Worm (Caenorhabditis elegans): ENCODE data around the gene fbxa-54.
A peak's percentile ranks its signal among the peaks of the same experiment; 100 is the strongest.

fbxa-54 gene

ce11 chrIII:981960-982359 lies 25.8 kb downstream of the fbxa-54 start (continued):
- TF ChIP-seq ces-1 (GFP tag; optimal IDR thresholded peaks at IDR 0.05) (no peak), mab-9 (GFP tag; IDR thresholded peaks at IDR 0.05) (no peak), egl-27 (tag; optimal IDR thresholded peaks at IDR 0.05) (peak in 1 of 2 experiments; percentile 4), snu-23 (GFP tag; optimal IDR thresholded peaks at IDR 0.05) (peak; percentile 62), lin-14 (GFP tag; optimal IDR thresholded peaks at IDR 0.05) (peak; percentile 79), unc-30 (tag; optimal IDR thresholded peaks at IDR 0.05) (no peak), nhr-85 (tag) (no peak), mdl-1 (tag; optimal IDR thresholded peaks at IDR 0.05) (peak in 1 of 2 experiments; percentile 15), lin-13 (GFP tag; optimal IDR thresholded peaks at IDR 0.05) (no peak), nhr-237 (tag; optimal IDR thresholded peaks at IDR 0.05) (no peak), fos-1 (tag; optimal IDR thresholded peaks at IDR 0.05) (no peak), isw-1 (GFP tag; IDR thresholded peaks at IDR 0.05) (no peak), ceh-63 (GFP tag; optimal IDR thresholded peaks at IDR 0.05) (no peak), grh-1 (GFP tag; IDR thresholded peaks at IDR 0.05) (no peak), fkh-10 (GFP tag; optimal IDR thresholded peaks at IDR 0.05) (no peak), unc-86 (tag; optimal IDR thresholded peaks at IDR 0.05) (no peak), C04F5.9 (tag; optimal IDR thresholded peaks at IDR 0.05) (no peak), swsn-7 (tag; optimal IDR thresholded peaks at IDR 0.05) (peak; percentile 26), elt-2 (tag; optimal IDR thresholded peaks at IDR 0.05) (no peak), pqm-1 (tag; optimal IDR thresholded peaks at IDR 0.05) (no peak), elt-3 (tag; optimal IDR thresholded peaks at IDR 0.05) (peak in 2 of 6 experiments; percentile 4 to 47), unc-130 (tag; optimal IDR thresholded peaks at IDR 0.05) (no peak), aly-2 (tag; optimal IDR thresholded peaks at IDR 0.05) (no peak), nhr-47 (tag; optimal IDR thresholded peaks at IDR 0.05) (no peak), efl-1 (optimal IDR thresholded peaks at IDR 0.05) (peak; percentile 58 to 62), efl-1 (GFP tag; optimal IDR thresholded peaks at IDR 0.05 in 1 of 2) (peak; percentile 40 to 50), lin-35 (GFP tag; optimal IDR thresholded peaks at IDR 0.05) (peak; percentile 19 to 61), dsc-1 (tag; optimal IDR thresholded peaks at IDR 0.05) (peak; percentile 7), efl-3 (GFP tag; optimal IDR thresholded peaks at IDR 0.05) (no peak), sptf-1 (tag; optimal IDR thresholded peaks at IDR 0.05) (no peak), hlh-4 (tag; optimal IDR thresholded peaks at IDR 0.05) (no peak)

DNA sequence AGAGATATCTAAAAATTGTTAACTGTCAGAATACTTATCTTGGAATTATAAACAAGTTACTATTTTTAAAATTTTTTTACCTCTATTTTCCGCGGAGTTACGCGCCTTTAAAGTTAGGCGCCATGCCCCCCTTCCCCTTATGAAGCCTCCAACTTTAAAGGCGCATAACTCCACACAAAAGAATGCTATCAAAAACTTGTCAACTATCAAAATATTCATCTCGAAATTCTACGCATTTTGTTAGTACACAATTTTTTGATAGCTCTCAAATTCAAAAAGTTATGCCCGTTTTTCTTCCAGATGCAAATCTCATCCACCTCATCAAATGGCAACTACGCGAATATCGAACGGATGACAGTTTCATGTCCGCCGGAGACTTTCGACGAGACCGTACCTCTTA lies 26.8 kb downstream of the fbxa-54 start, which contains the start of gene tbc-10:
Gene tbc-10 (plus strand): TSS at position 301 of the 400 bp plus-strand sequence.
- TF ChIP-seq mdl-1 (tag; optimal IDR thresholded peaks at IDR 0.05) (no peak), pag-3 (tag; optimal IDR thresholded peaks at IDR 0.05; ENCODE audit: borderline replicate concordance, insufficient read depth) (no peak), fkh-4 (tag; optimal IDR thresholded peaks at IDR 0.05; ENCODE audit: borderline replicate concordance) (no peak), ztf-4 (tag; optimal IDR thresholded peaks at IDR 0.05) (no peak), sup-37 (GFP tag; optimal IDR thresholded peaks at IDR 0.05) (no peak), skn-1 (tag; optimal IDR thresholded peaks at IDR 0.05) (no peak), F16B12.6 (tag; optimal IDR thresholded peaks at IDR 0.05) (no peak)

- TF ChIP-seq lin-13 (GFP tag; optimal IDR thresholded peaks at IDR 0.05): no peak
- peak; percentile 68 for TF ChIP-seq fkh-10 (GFP tag; optimal IDR thresholded peaks at IDR 0.05)
- TF ChIP-seq pqm-1 (tag; optimal IDR thresholded peaks at IDR 0.05): no peak
- peak; percentile 79 for TF ChIP-seq ces-1 (GFP tag; optimal IDR thresholded peaks at IDR 0.05)
- peak in 1 of 3 experiments; percentile 5 for TF ChIP-seq dpl-1 (GFP tag; optimal IDR thresholded peaks at IDR 0.05)
- no peak for TF ChIP-seq irx-1 (tag; optimal IDR thresholded peaks at IDR 0.05)
- TF ChIP-seq dsc-1 (tag; optimal IDR thresholded peaks at IDR 0.05): no peak
- TF ChIP-seq lin-14 (GFP tag; optimal IDR thresholded peaks at IDR 0.05): peak; percentile 72
These were observed 33.4 kb downstream of the fbxa-54 start for ce11 chrIII:989558-989957.

All from whole organism, L1 larva.